Fruit fly (Drosophila melanogaster) whole organism, embryonic: ENCODE results near the gene Hip14.
A peak's percentile ranks its signal among the peaks of the same experiment; 100 is the strongest.

Experiments used
- C15 ChIP-seq: fragments of 200-800 bp; sonication (Bioruptor generic); IDR thresholded peaks from 3 replicates; pipeline ENCODE4 v1.3.6; 2022; ENCODE audit warnings: missing biosample characterization, missing genetic modification characterization
- CG10147 ChIP-seq: fragments of 200-800 bp; sonication (Bioruptor generic); optimal IDR thresholded peaks from 2 replicates; lab custom pipeline; 2019; ENCODE audit warnings: missing biosample characterization, mild to moderate bottlenecking, missing genetic modification characterization, moderate library complexity
- CG14860 ChIP-seq: fragments of 200-800 bp; sonication (Bioruptor generic); IDR thresholded peaks from 3 replicates; pipeline ENCODE4 v1.3.6; 2022; ENCODE audit warnings: missing biosample characterization, missing genetic modification characterization; ENCODE audit not compliant: partially characterized antibody
- CG15011 ChIP-seq: fragments of 200-800 bp; sonication (Bioruptor generic); optimal IDR thresholded peaks from 3 replicates; lab custom pipeline; 2018; ENCODE audit warnings: missing biosample characterization, mild to moderate bottlenecking, missing genetic modification characterization
- CG15269 ChIP-seq: fragments of 200-800 bp; sonication (Bioruptor generic); optimal IDR thresholded peaks from 2 replicates; lab custom pipeline; 2018; ENCODE audit warnings: missing biosample characterization, mild to moderate bottlenecking, missing genetic modification characterization, moderate library complexity
- CG17829 ChIP-seq: fragments of 200-800 bp; optimal IDR thresholded peaks from 2 replicates; lab custom pipeline; 2019; ENCODE audit warnings: missing biosample characterization, mild to moderate bottlenecking, missing genetic modification characterization, moderate library complexity
- CG2678 ChIP-seq: fragments of 200-800 bp; sonication (Bioruptor generic); optimal IDR thresholded peaks from 3 replicates; lab custom pipeline; 2019; ENCODE audit warnings: missing biosample characterization, mild to moderate bottlenecking, missing genetic modification characterization, moderate library complexity
- CG31224 ChIP-seq: fragments of 200-800 bp; sonication (Bioruptor generic); IDR thresholded peaks from 2 replicates; pipeline ENCODE4 v1.3.6; 2022; ENCODE audit warnings: missing biosample characterization, missing genetic modification characterization
- CG5245 ChIP-seq: fragments of 200-800 bp; sonication (Bioruptor generic); optimal IDR thresholded peaks from 3 replicates; lab custom pipeline; 2016; ENCODE audit warnings: missing biosample characterization, missing genetic modification characterization
- CG6272 ChIP-seq: fragments of 200-800 bp; sonication (Bioruptor generic); IDR thresholded peaks from 2 replicates; pipeline ENCODE4 v1.3.6; 2022; ENCODE audit warnings: missing biosample characterization, missing genetic modification characterization
- CG7745 ChIP-seq: fragments of 200-800 bp; sonication (Bioruptor generic); optimal IDR thresholded peaks from 2 replicates; lab custom pipeline; 2018; ENCODE audit warnings: missing biosample characterization, mild to moderate bottlenecking, missing genetic modification characterization, moderate library complexity
- CG7839 ChIP-seq: fragments of 200-800 bp; sonication (Bioruptor generic); optimal IDR thresholded peaks from 3 replicates; lab custom pipeline; 2018; ENCODE audit warnings: missing biosample characterization, mild to moderate bottlenecking, missing genetic modification characterization, moderate library complexity
- CG7987 ChIP-seq: fragments of 200-800 bp; sonication (Bioruptor generic); optimal IDR thresholded peaks from 2 replicates; lab custom pipeline; 2018; ENCODE audit warnings: missing biosample characterization, mild to moderate bottlenecking, missing genetic modification characterization, moderate library complexity
- CG8281 ChIP-seq: fragments of 200-800 bp; sonication (Bioruptor generic); optimal IDR thresholded peaks from 2 replicates; lab custom pipeline; 2018; ENCODE audit warnings: missing biosample characterization, mild to moderate bottlenecking, missing genetic modification characterization, moderate library complexity
- CG8765 ChIP-seq: fragments of 200-800 bp; sonication (Bioruptor generic); IDR thresholded peaks from 2 replicates; pipeline ENCODE4 v1.3.6; 2022; ENCODE audit warnings: missing biosample characterization, missing genetic modification characterization
- CG9609 ChIP-seq: fragments of 200-800 bp; sonication (Bioruptor generic); optimal IDR thresholded peaks from 3 replicates; lab custom pipeline; 2016; ENCODE audit warnings: missing biosample characterization, missing genetic modification characterization
- Dip2 ChIP-seq: fragments of 200-800 bp; sonication (Bioruptor generic); IDR thresholded peaks from 2 replicates; pipeline ENCODE4 v1.3.6; 2022; ENCODE audit warnings: missing biosample characterization, missing genetic modification characterization
- Fer2 ChIP-seq: fragments of 200-800 bp; sonication (Bioruptor generic); optimal IDR thresholded peaks from 2 replicates; lab custom pipeline; 2018; ENCODE audit warnings: missing biosample characterization, mild to moderate bottlenecking, missing genetic modification characterization, moderate library complexity
- Fer3 ChIP-seq: fragments of 200-800 bp; sonication (Bioruptor generic); optimal IDR thresholded peaks from 2 replicates; lab custom pipeline; 2018; ENCODE audit warnings: missing biosample characterization, mild to moderate bottlenecking, missing genetic modification characterization, moderate library complexity
- GATAe ChIP-seq: fragments of 200-800 bp; sonication (Bioruptor generic); conservative IDR thresholded peaks from 2 replicates; pipeline ENCODE4 v1.3.6; 2022; ENCODE audit warnings: missing biosample characterization, missing genetic modification characterization
- Mrtf ChIP-seq: fragments of 200-800 bp; sonication (Bioruptor generic); IDR thresholded peaks from 3 replicates; pipeline ENCODE4 v1.3.6; 2022; ENCODE audit warnings: missing biosample characterization, missing genetic modification characterization
- Nf-YB ChIP-seq: fragments of 200-800 bp; sonication (Bioruptor generic); optimal IDR thresholded peaks from 3 replicates; lab custom pipeline; 2019; ENCODE audit warnings: missing biosample characterization, mild to moderate bottlenecking, missing genetic modification characterization, moderate library complexity
- NfI ChIP-seq: fragments of 200-800 bp; sonication (Bioruptor generic); optimal IDR thresholded peaks from 3 replicates; lab custom pipeline; 2018; ENCODE audit warnings: missing biosample characterization, mild to moderate bottlenecking, missing genetic modification characterization, moderate library complexity
- Scr ChIP-seq: fragments of 200-800 bp; sonication (Bioruptor generic); IDR thresholded peaks from 2 replicates; pipeline ENCODE4 v1.3.6; 2022; ENCODE audit warnings: missing biosample characterization, missing genetic modification characterization; ENCODE audit not compliant: partially characterized antibody
- Sox100B ChIP-seq: fragments of 200-800 bp; sonication (Bioruptor generic); optimal IDR thresholded peaks from 3 replicates; lab custom pipeline; 2018; ENCODE audit warnings: missing biosample characterization, mild to moderate bottlenecking, missing genetic modification characterization
- Xbp1 ChIP-seq: fragments of 200-800 bp; sonication (Bioruptor generic); optimal IDR thresholded peaks from 3 replicates; lab custom pipeline; 2016; ENCODE audit warnings: missing biosample characterization, mild to moderate bottlenecking, missing genetic modification characterization
- amos ChIP-seq: fragments of 200-800 bp; sonication (Bioruptor generic); IDR thresholded peaks from 2 replicates; pipeline ENCODE4 v1.3.6; 2022; ENCODE audit warnings: missing biosample characterization, missing genetic modification characterization; ENCODE audit not compliant: partially characterized antibody
- ap ChIP-seq: fragments of 200-800 bp; sonication (Bioruptor generic); IDR thresholded peaks from 2 replicates; pipeline ENCODE4 v1.3.6; 2022; ENCODE audit warnings: missing biosample characterization, missing genetic modification characterization
- cad ChIP-seq: fragments of >200 bp; optimal IDR thresholded peaks from 2 replicates; lab custom pipeline; 2017; ENCODE audit warnings: missing biosample characterization, missing genetic modification characterization
- cato ChIP-seq: fragments of 200-800 bp; sonication (Bioruptor generic); optimal IDR thresholded peaks from 2 replicates; lab custom pipeline; 2016; ENCODE audit warnings: missing biosample characterization, missing genetic modification characterization, borderline replicate concordance
- dan ChIP-seq: fragments of 200-800 bp; sonication (Bioruptor generic); IDR thresholded peaks from 2 replicates; pipeline ENCODE4 v1.3.6; 2022; ENCODE audit warnings: missing biosample characterization, missing genetic modification characterization
- dm ChIP-seq: fragments of 200-800 bp; sonication (Bioruptor generic); optimal IDR thresholded peaks from 3 replicates; lab custom pipeline; 2016; ENCODE audit warnings: missing biosample characterization, missing genetic modification characterization
- dpn ChIP-seq, 2 experiments: fragments of 200-800 bp; sonication (Bioruptor generic); optimal IDR thresholded peaks; 3 replicates each; lab custom pipeline; 2016; ENCODE audit warnings: missing biosample characterization in 2 of 2, missing genetic modification characterization in 2 of 2
- esg ChIP-seq: fragments of 200-800 bp; sonication (Bioruptor generic); conservative IDR thresholded peaks from 2 replicates; pipeline ENCODE4 v1.3.6; 2022; ENCODE audit warnings: missing biosample characterization, missing genetic modification characterization
- fd96Cb ChIP-seq: fragments of 200-800 bp; sonication (Bioruptor generic); optimal IDR thresholded peaks from 2 replicates; lab custom pipeline; 2018; ENCODE audit warnings: missing biosample characterization, mild to moderate bottlenecking, missing genetic modification characterization, moderate library complexity
- fru ChIP-seq: fragments of >200 bp; optimal IDR thresholded peaks from 2 replicates; lab custom pipeline; 2017
- fu2 ChIP-seq: fragments of 200-800 bp; sonication (Bioruptor generic); optimal IDR thresholded peaks from 2 replicates; lab custom pipeline; 2016; ENCODE audit warnings: missing biosample characterization, missing genetic modification characterization
- lov ChIP-seq, 2 experiments: fragments of 200-800 bp in 1 of 2; fragments of >200 bp in 1 of 2; sonication (Bioruptor generic) in 1 of 2; IDR thresholded peaks in 1 of 2; optimal IDR thresholded peaks in 1 of 2; 2 replicates in 1 of 2; 3 replicates in 1 of 2; pipeline versions ENCODE4 v1.3.6 to Lab custom; 2017 to 2022; ENCODE audit warnings: missing biosample characterization in 1 of 2, missing genetic modification characterization in 1 of 2
- psq ChIP-seq: fragments of 200-800 bp; sonication (Bioruptor generic); optimal IDR thresholded peaks from 2 replicates; lab custom pipeline; 2017; ENCODE audit warnings: missing biosample characterization, missing genetic modification characterization
- sc ChIP-seq, 3 experiments: fragments of >200 bp in 2 of 3; fragments of 200-800 bp in 1 of 3; sonication (Bioruptor generic) in 1 of 3; optimal IDR thresholded peaks; 2 replicates in 2 of 3; 3 replicates in 1 of 3; lab custom pipeline; 2017; ENCODE audit warnings: mild to moderate bottlenecking in 1 of 3, missing biosample characterization in 1 of 3, missing genetic modification characterization in 1 of 3, missing genetic modification reagents in 1 of 3
- sd ChIP-seq: fragments of 200-800 bp; sonication (Bioruptor generic); optimal IDR thresholded peaks from 3 replicates; lab custom pipeline; 2018; ENCODE audit warnings: missing biosample characterization, mild to moderate bottlenecking, missing genetic modification characterization, moderate library complexity
- shn ChIP-seq: fragments of 200-800 bp; sonication (Bioruptor generic); optimal IDR thresholded peaks from 3 replicates; lab custom pipeline; 2016; ENCODE audit warnings: missing biosample characterization, missing genetic modification characterization
- slou ChIP-seq: fragments of 200-800 bp; sonication (Bioruptor generic); optimal IDR thresholded peaks from 3 replicates; lab custom pipeline; 2016; ENCODE audit warnings: missing biosample characterization, missing genetic modification characterization
- ssp ChIP-seq: fragments of 200-800 bp; sonication (Bioruptor generic); IDR thresholded peaks from 2 replicates; pipeline ENCODE4 v1.3.6; 2022; ENCODE audit warnings: missing biosample characterization, missing genetic modification characterization
- sug ChIP-seq: fragments of 200-800 bp; optimal IDR thresholded peaks from 2 replicates; lab custom pipeline; 2019; ENCODE audit warnings: missing biosample characterization, mild to moderate bottlenecking, missing genetic modification characterization, moderate library complexity
- unpg ChIP-seq: fragments of 200-800 bp; sonication (Bioruptor generic); optimal IDR thresholded peaks from 3 replicates; lab custom pipeline; 2018; ENCODE audit warnings: missing biosample characterization, mild to moderate bottlenecking, missing genetic modification characterization, moderate library complexity
- zf30C ChIP-seq: fragments of 200-800 bp; sonication (Bioruptor generic); optimal IDR thresholded peaks from 3 replicates; lab custom pipeline; 2018; ENCODE audit warnings: missing biosample characterization, mild to moderate bottlenecking, missing genetic modification characterization
- zfh1 ChIP-seq: fragments of 200-800 bp; sonication (Bioruptor generic); IDR thresholded peaks from 3 replicates; pipeline ENCODE4 v1.3.6; 2022; ENCODE audit warnings: missing biosample characterization, missing genetic modification characterization

Gene Hip14

dm6 chr3L:15982783-15983432 is 5.1 kb upstream of the Hip14 start, which contains the start of the genes brm and Arl1 (continued):
- TF ChIP-seq CG6272 (GFP tag; lab: Robert Waterston, UW) (peak; percentile 99), CG2678 (tag; lab: Kevin White, UChicago) (peak; percentile 99), NfI (peak; percentile 99), CG9609 (GFP tag; lab: Kevin White, UChicago) (peak; percentile 84), CG7745 (tag; lab: Kevin White, UChicago) (peak; percentile 33), CG8765 (GFP tag; lab: Robert Waterston, UW) (peak; percentile 98), Scr (0 out of 2 replicates have a peak, but pooled peaks have one; percentile 41), CG10147 (peak; percentile 99), shn (peak; percentile 61), unpg (GFP tag; lab: Kevin White, UChicago) (peak; percentile 98), fu2 (GFP tag; lab: Kevin White, UChicago) (peak; percentile 85), CG15011 (peak; percentile 96), sug (peak; percentile 98), CG7839 (peak; percentile 99), dm (GFP tag; lab: Kevin White, UChicago) (peak; percentile 78), Sox100B (GFP tag; lab: Kevin White, UChicago) (peak; percentile 95), CG15269 (tag; lab: Kevin White, UChicago) (peak; percentile 99), CG31224 (GFP tag; lab: Robert Waterston, UW) (peak; percentile 98), Fer3 (tag; lab: Kevin White, UChicago) (peak; percentile 99), Xbp1 (GFP tag; lab: Kevin White, UChicago) (peak; percentile 99), sc (optimal IDR thresholded peaks at IDR 0.05; lab: Kevin White, UChicago) (no peak), sc (GFP tag; optimal IDR thresholded peaks at IDR 0.05; lab: Kevin White, UChicago) (peak; percentile 96), C15 (GFP tag; lab: Robert Waterston, UW) (peak; percentile 99), fru (no peak), zfh1 (GFP tag; lab: Robert Waterston, UW) (peak; percentile 99), lov (optimal IDR thresholded peaks at IDR 0.05; lab: Kevin White, UChicago) (no peak), lov (GFP tag; IDR thresholded peaks at IDR 0.05; lab: Robert Waterston, UW) (peak; percentile 98), Fer2 (tag; lab: Kevin White, UChicago) (peak; percentile 98), Dip2 (GFP tag; lab: Robert Waterston, UW) (peak; percentile 80), amos (peak; percentile 40; the same call in 1 of the 2 replicates), CG14860 (GFP tag; lab: Robert Waterston, UW) (no peak), fd96Cb (tag; lab: Kevin White, UChicago) (peak; percentile 98), ap (GFP tag; lab: Robert Waterston, UW) (peak; percentile 98), dpn (GFP tag; optimal IDR thresholded peaks at IDR 0.05; lab: Kevin White, UChicago) (peak; percentile 93 to 97), ssp (GFP tag; lab: Robert Waterston, UW) (peak; percentile 96), GATAe (GFP tag; lab: Robert Waterston, UW) (peak; percentile 99), Nf-YB (GFP tag; lab: Kevin White, UChicago) (peak; percentile 85), CG7987 (GFP tag; lab: Kevin White, UChicago) (peak; percentile 96), CG17829 (tag; lab: Kevin White, UChicago) (peak; percentile 99), zf30C (GFP tag; lab: Kevin White, UChicago) (peak; percentile 60), cato (GFP tag; lab: Kevin White, UChicago) (peak; percentile 96), psq (peak; percentile 94), CG8281 (tag; lab: Kevin White, UChicago) (peak; percentile 91), sd (tag; lab: Kevin White, UChicago) (peak; percentile 91), slou (GFP tag; lab: Kevin White, UChicago) (peak; percentile 95), dan (GFP tag; lab: Robert Waterston, UW) (peak; percentile 95), esg (GFP tag; lab: Robert Waterston, UW) (peak; percentile 99), cad (GFP tag; lab: Kevin White, UChicago) (no peak), Mrtf (GFP tag; lab: Robert Waterston, UW) (peak; percentile 99), CG5245 (GFP tag; lab: Kevin White, UChicago) (peak; percentile 97)
